Fruit fly (Drosophila melanogaster): Measurements from ENCODE around the gene CG31697.

The CG31697 gene

dm6 chr2L:19575626-19576298, 40.5 kb downstream of the CG31697 start (continued):
- TF ChIP-seq Stat92E (GFP tag; optimal IDR thresholded peaks at IDR 0.05) (no peak), CG15479 (GFP tag; optimal IDR thresholded peaks at IDR 0.05) (peak; percentile 77), CG1529 (GFP tag; optimal IDR thresholded peaks at IDR 0.05) (peak; percentile 91), sob (GFP tag; IDR thresholded peaks at IDR 0.05) (peak; percentile 94), CG3281 (GFP tag; optimal IDR thresholded peaks at IDR 0.05) (peak; percentile 97), CG1647 (GFP tag; optimal IDR thresholded peaks at IDR 0.05) (peak; percentile 95), CG8089 (GFP tag; optimal IDR thresholded peaks at IDR 0.05) (peak; percentile 93), dati (GFP tag; IDR thresholded peaks at IDR 0.05) (no peak; the same call in 1 of the 2 replicates), Rfx (GFP tag; IDR thresholded peaks at IDR 0.05) (peak; percentile 96), Aef1 (GFP tag; IDR thresholded peaks at IDR 0.05) (peak; percentile 85), lmd (GFP tag; IDR thresholded peaks at IDR 0.05) (peak; percentile 97), run (tag; optimal IDR thresholded peaks at IDR 0.05) (peak; percentile 92), CG7357 (GFP tag; IDR thresholded peaks at IDR 0.05) (peak; percentile 93), h (optimal IDR thresholded peaks at IDR 0.05) (no peak), klu (GFP tag; IDR thresholded peaks at IDR 0.05) (peak; percentile 92), gcm (GFP tag; optimal IDR thresholded peaks at IDR 0.05) (peak; percentile 85), Nf-YB (GFP tag; optimal IDR thresholded peaks at IDR 0.05) (peak; percentile 85), mam (GFP tag; optimal IDR thresholded peaks at IDR 0.05) (peak; percentile 98), CG10147 (GFP tag; optimal IDR thresholded peaks at IDR 0.05) (peak; percentile 94), CG3726 (GFP tag; IDR thresholded peaks at IDR 0.05) (peak; percentile 93; the same call in 2 of the 3 replicates), CG6791 (GFP tag; IDR thresholded peaks at IDR 0.05; ENCODE audit: partially characterized antibody) (0 out of 3 replicates have a peak, but pooled peaks have one; percentile 14), Bteb2 (GFP tag; optimal IDR thresholded peaks at IDR 0.05) (peak; percentile 97), CG10366 (GFP tag; IDR thresholded peaks at IDR 0.05) (peak; percentile 93), ash1 (GFP tag; optimal IDR thresholded peaks at IDR 0.05) (no peak), CG1832 (GFP tag; optimal IDR thresholded peaks at IDR 0.05) (peak; percentile 77), fd102C (GFP tag; optimal IDR thresholded peaks at IDR 0.05) (peak; percentile 59), Meics (GFP tag; optimal IDR thresholded peaks at IDR 0.05) (peak; percentile 98), CG18262 (tag; optimal IDR thresholded peaks at IDR 0.05) (peak; percentile 97), CG5180 (GFP tag; optimal IDR thresholded peaks at IDR 0.05) (peak; percentile 84), grn (GFP tag; optimal IDR thresholded peaks at IDR 0.05) (peak; percentile 78), eyg (GFP tag; optimal IDR thresholded peaks at IDR 0.05) (peak; percentile 95), Lpt (GFP tag; optimal IDR thresholded peaks at IDR 0.05) (no peak), sima (GFP tag; optimal IDR thresholded peaks at IDR 0.05) (peak; percentile 89), CG2712 (tag; optimal IDR thresholded peaks at IDR 0.05) (peak; percentile 98), CG12659 (GFP tag; optimal IDR thresholded peaks at IDR 0.05) (peak; percentile 97), CG10462 (GFP tag; optimal IDR thresholded peaks at IDR 0.05) (peak; percentile 96), CG7928 (GFP tag; optimal IDR thresholded peaks at IDR 0.05) (peak; percentile 74), CG8944 (GFP tag; optimal IDR thresholded peaks at IDR 0.05) (peak; percentile 94), CG31365 (tag; optimal IDR thresholded peaks at IDR 0.05) (peak; percentile 75), seq (GFP tag; IDR thresholded peaks at IDR 0.05) (peak; percentile 95), dm (GFP tag; optimal IDR thresholded peaks at IDR 0.05) (peak; percentile 87), prd (optimal IDR thresholded peaks at IDR 0.05) (no peak), prd (GFP tag; IDR thresholded peaks at IDR 0.05) (peak; percentile 96), CG10209 (GFP tag; optimal IDR thresholded peaks at IDR 0.05) (peak; percentile 99), CG12219 (GFP tag; optimal IDR thresholded peaks at IDR 0.05) (peak; percentile 93), pnt (GFP tag; optimal IDR thresholded peaks at IDR 0.05) (peak; percentile 96), Mrtf (GFP tag; IDR thresholded peaks at IDR 0.05) (peak; percentile 92), CG10274 (GFP tag; optimal IDR thresholded peaks at IDR 0.05) (peak; percentile 87), dpn (GFP tag; optimal IDR thresholded peaks at IDR 0.05) (peak; percentile 97 to 98), CG11504 (tag; optimal IDR thresholded peaks at IDR 0.05) (peak; percentile 96)

Measured in whole organism, embryonic.